Worm (Caenorhabditis elegans): ENCODE results near the gene acp-6.

The acp-6 gene

ce11 chrIV:6419031-6419582, 6.8 kb downstream of the acp-6 start, which contains the start of the genes Y73B6BL.23 and htp-2:
Gene Y73B6BL.23, minus strand, starts transcription at chrIV:6419081.
Gene htp-2, plus strand, starts transcription at chrIV:6419522.
- TF ChIP-seq ceh-13 (GFP tag; optimal IDR thresholded peaks at IDR 0.05): no peak
- TF ChIP-seq pes-1 (GFP tag; IDR thresholded peaks at IDR 0.05): no peak
- no peak for TF ChIP-seq aly-1 (tag; optimal IDR thresholded peaks at IDR 0.05)
- TF ChIP-seq B0310.2 (tag; optimal IDR thresholded peaks at IDR 0.05): no peak
- TF ChIP-seq hnd-1 (tag; optimal IDR thresholded peaks at IDR 0.05): no peak
- no peak for TF ChIP-seq hmbx-1 (tag; optimal IDR thresholded peaks at IDR 0.05)
- no peak for TF ChIP-seq tbx-11 (GFP tag; IDR thresholded peaks at IDR 0.05)
- TF ChIP-seq ama-1 (optimal IDR thresholded peaks at IDR 0.05): no peak
- no peak for TF ChIP-seq sea-1 (GFP tag; conservative IDR thresholded peaks at IDR 0.05)
- TF ChIP-seq hmg-4 (GFP tag; optimal IDR thresholded peaks at IDR 0.05): no peak
- TF ChIP-seq scrt-1 (GFP tag; IDR thresholded peaks at IDR 0.05): no peak
- TF ChIP-seq ets-7 (tag; optimal IDR thresholded peaks at IDR 0.05): no peak
- no peak for TF ChIP-seq tra-4 (tag; optimal IDR thresholded peaks at IDR 0.05)
- TF ChIP-seq ceh-36 (tag; optimal IDR thresholded peaks at IDR 0.05): no peak
- no peak for TF ChIP-seq flt-1 (GFP tag; IDR thresholded peaks at IDR 0.05)

- TF ChIP-seq B0310.2 (tag; optimal IDR thresholded peaks at IDR 0.05): no peak
- no peak for TF ChIP-seq scrt-1 (GFP tag; IDR thresholded peaks at IDR 0.05)
- TF ChIP-seq aly-1 (tag; optimal IDR thresholded peaks at IDR 0.05): no peak
- TF ChIP-seq ama-1 (optimal IDR thresholded peaks at IDR 0.05): no peak
- TF ChIP-seq ceh-13 (GFP tag; optimal IDR thresholded peaks at IDR 0.05): no peak
- TF ChIP-seq F13C5.2 (tag; optimal IDR thresholded peaks at IDR 0.05): no peak
- no peak for TF ChIP-seq ceh-36 (tag; optimal IDR thresholded peaks at IDR 0.05)
- TF ChIP-seq tbx-37 (GFP tag; conservative IDR thresholded peaks at IDR 0.05): no peak
- TF ChIP-seq hmbx-1 (tag; optimal IDR thresholded peaks at IDR 0.05): no peak
- no peak for TF ChIP-seq hnd-1 (tag; optimal IDR thresholded peaks at IDR 0.05)
- no peak for TF ChIP-seq tbx-11 (GFP tag; IDR thresholded peaks at IDR 0.05)
- TF ChIP-seq sea-1 (GFP tag; conservative IDR thresholded peaks at IDR 0.05): no peak
- TF ChIP-seq hmg-4 (GFP tag; optimal IDR thresholded peaks at IDR 0.05): no peak
- no peak for TF ChIP-seq pes-1 (GFP tag; IDR thresholded peaks at IDR 0.05)
- TF ChIP-seq tra-4 (tag; optimal IDR thresholded peaks at IDR 0.05): no peak
- no peak for TF ChIP-seq flt-1 (GFP tag; IDR thresholded peaks at IDR 0.05)
Measured at ce11 chrIV:6417612-6418011, 8.3 kb downstream of the acp-6 start.

- TF ChIP-seq hmbx-1 (tag; optimal IDR thresholded peaks at IDR 0.05) (no peak), scrt-1 (GFP tag; IDR thresholded peaks at IDR 0.05) (no peak), tbx-37 (GFP tag; conservative IDR thresholded peaks at IDR 0.05) (no peak), ceh-36 (tag; optimal IDR thresholded peaks at IDR 0.05) (no peak), pes-1 (GFP tag; IDR thresholded peaks at IDR 0.05) (no peak), tra-4 (tag; optimal IDR thresholded peaks at IDR 0.05) (no peak), sea-1 (GFP tag; conservative IDR thresholded peaks at IDR 0.05) (no peak), ceh-13 (GFP tag; optimal IDR thresholded peaks at IDR 0.05) (no peak), flt-1 (GFP tag; IDR thresholded peaks at IDR 0.05) (no peak), hmg-4 (GFP tag; optimal IDR thresholded peaks at IDR 0.05) (no peak), B0310.2 (tag; optimal IDR thresholded peaks at IDR 0.05) (no peak), ama-1 (optimal IDR thresholded peaks at IDR 0.05) (no peak), ets-7 (tag; optimal IDR thresholded peaks at IDR 0.05) (no peak), F13C5.2 (tag; optimal IDR thresholded peaks at IDR 0.05) (no peak), aly-1 (tag; optimal IDR thresholded peaks at IDR 0.05) (no peak), hnd-1 (tag; optimal IDR thresholded peaks at IDR 0.05) (no peak), tbx-11 (GFP tag; IDR thresholded peaks at IDR 0.05) (no peak)
Measured at ce11 chrIV:6416553-6416952, 9.4 kb downstream of the acp-6 start, which contains the start of gene Y73B6BL.22. Gene Y73B6BL.22, minus strand, starts transcription at chrIV:6416653.

- TF ChIP-seq tra-4 (tag; optimal IDR thresholded peaks at IDR 0.05): no peak
- no peak for TF ChIP-seq B0310.2 (tag; optimal IDR thresholded peaks at IDR 0.05)
- no peak for TF ChIP-seq tbx-11 (GFP tag; IDR thresholded peaks at IDR 0.05)
- TF ChIP-seq aly-1 (tag; optimal IDR thresholded peaks at IDR 0.05): no peak
- TF ChIP-seq flt-1 (GFP tag; IDR thresholded peaks at IDR 0.05): no peak
- TF ChIP-seq ceh-13 (GFP tag; optimal IDR thresholded peaks at IDR 0.05): no peak
- no peak for TF ChIP-seq ets-7 (tag; optimal IDR thresholded peaks at IDR 0.05)
- no peak for TF ChIP-seq sea-1 (GFP tag; conservative IDR thresholded peaks at IDR 0.05)
- TF ChIP-seq hmbx-1 (tag; optimal IDR thresholded peaks at IDR 0.05): no peak
- no peak for TF ChIP-seq F13C5.2 (tag; optimal IDR thresholded peaks at IDR 0.05)
- no peak for TF ChIP-seq hmg-4 (GFP tag; optimal IDR thresholded peaks at IDR 0.05)
- TF ChIP-seq tbx-37 (GFP tag; conservative IDR thresholded peaks at IDR 0.05): no peak
Measured at ce11 chrIV:6415149-6415548, 10.8 kb downstream of the acp-6 start, which contains the start of gene exos-2. Gene exos-2, plus strand, starts transcription at chrIV:6415478.

- no peak for TF ChIP-seq sea-1 (GFP tag; conservative IDR thresholded peaks at IDR 0.05)
- TF ChIP-seq pes-1 (GFP tag; IDR thresholded peaks at IDR 0.05): no peak
- no peak for TF ChIP-seq tra-4 (tag; optimal IDR thresholded peaks at IDR 0.05)
- TF ChIP-seq hmbx-1 (tag; optimal IDR thresholded peaks at IDR 0.05): no peak
- no peak for TF ChIP-seq tbx-37 (GFP tag; conservative IDR thresholded peaks at IDR 0.05)
- no peak for TF ChIP-seq B0310.2 (tag; optimal IDR thresholded peaks at IDR 0.05)
- no peak for TF ChIP-seq aly-1 (tag; optimal IDR thresholded peaks at IDR 0.05)
- TF ChIP-seq hnd-1 (tag; optimal IDR thresholded peaks at IDR 0.05): no peak
- no peak for TF ChIP-seq F13C5.2 (tag; optimal IDR thresholded peaks at IDR 0.05)
Measured at ce11 chrIV:6413482-6413881, 12.5 kb downstream of the acp-6 start, which contains the start of gene nlp-71. Gene nlp-71, minus strand, starts transcription at chrIV:6413582.

- TF ChIP-seq tra-4 (tag; optimal IDR thresholded peaks at IDR 0.05) (no peak), tbx-11 (GFP tag; IDR thresholded peaks at IDR 0.05) (no peak), ceh-36 (tag; optimal IDR thresholded peaks at IDR 0.05) (no peak), scrt-1 (GFP tag; IDR thresholded peaks at IDR 0.05) (no peak), ceh-13 (GFP tag; optimal IDR thresholded peaks at IDR 0.05) (no peak), hmg-4 (GFP tag; optimal IDR thresholded peaks at IDR 0.05) (no peak), B0310.2 (tag; optimal IDR thresholded peaks at IDR 0.05) (no peak), sea-1 (GFP tag; conservative IDR thresholded peaks at IDR 0.05) (no peak), aly-1 (tag; optimal IDR thresholded peaks at IDR 0.05) (no peak), hmbx-1 (tag; optimal IDR thresholded peaks at IDR 0.05) (no peak), ets-7 (tag; optimal IDR thresholded peaks at IDR 0.05) (no peak), F13C5.2 (tag; optimal IDR thresholded peaks at IDR 0.05) (no peak), pes-1 (GFP tag; IDR thresholded peaks at IDR 0.05) (no peak), tbx-37 (GFP tag; conservative IDR thresholded peaks at IDR 0.05) (no peak), flt-1 (GFP tag; IDR thresholded peaks at IDR 0.05) (no peak), hnd-1 (tag; optimal IDR thresholded peaks at IDR 0.05) (no peak), ama-1 (optimal IDR thresholded peaks at IDR 0.05) (no peak)
Measured at ce11 chrIV:6404871-6405270, 21.1 kb downstream of the acp-6 start, which contains the start of gene srv-13. Gene srv-13, plus strand, starts transcription at chrIV:6405171.
